Worm (Caenorhabditis elegans) whole organism, L1 larva: Measurements from ENCODE around the gene lact-5.

Experiments used
- C04F5.9 ChIP-seq: sonication (generic microtip); optimal IDR thresholded peaks from 2 replicates; lab custom pipeline; 2016; ENCODE audit warnings: missing genetic modification characterization, missing compliant biosample characterization
- C34B4.2 ChIP-seq: sonication (generic microtip); optimal IDR thresholded peaks from 2 replicates; lab custom pipeline; 2017; ENCODE audit warnings: mild to moderate bottlenecking, missing genetic modification characterization, missing compliant biosample characterization
- aly-2 ChIP-seq: fragments of 150-350 bp; optimal IDR thresholded peaks from 2 replicates; lab custom pipeline; 2014; ENCODE audit warnings: missing biosample characterization, missing genetic modification characterization
- blmp-1 ChIP-seq: fragments of 150-350 bp; optimal IDR thresholded peaks from 2 replicates; lab custom pipeline; 2014; ENCODE audit warnings: missing biosample characterization, missing genetic modification characterization
- ceh-63 ChIP-seq: fragments of 200-800 bp; sonication (Bioruptor generic); optimal IDR thresholded peaks from 2 replicates; lab custom pipeline; 2018; ENCODE audit warnings: mild to moderate bottlenecking, missing genetic modification characterization, missing compliant biosample characterization
- ceh-82 ChIP-seq, 3 experiments: fragments of 150-350 bp in 1 of 3; sonication (generic microtip) in 2 of 3; optimal IDR thresholded peaks; 2 replicates each; lab custom pipeline; 2014 to 2017; ENCODE audit warnings: missing biosample characterization in 3 of 3, missing genetic modification characterization in 3 of 3
- dpl-1 ChIP-seq, 3 experiments: fragments of 150-350 bp in 2 of 3; sonication (generic microtip) in 1 of 3; optimal IDR thresholded peaks; 2 replicates each; lab custom pipeline; 2014 to 2017; ENCODE audit warnings: missing biosample characterization in 3 of 3, missing genetic modification characterization in 3 of 3, missing genetic modification reagents in 3 of 3
- dsc-1 ChIP-seq: sonication (generic microtip); optimal IDR thresholded peaks from 2 replicates; lab custom pipeline; 2016; ENCODE audit warnings: mild to moderate bottlenecking, missing genetic modification characterization, missing compliant biosample characterization
- efl-3 ChIP-seq: fragments of 200-800 bp; sonication (Bioruptor generic); optimal IDR thresholded peaks from 2 replicates; lab custom pipeline; 2018; ENCODE audit warnings: mild to moderate bottlenecking, missing genetic modification characterization, missing compliant biosample characterization
- egl-27 ChIP-seq, 2 experiments: fragments of 150-350 bp in 1 of 2; sonication (generic microtip); optimal IDR thresholded peaks; 3 replicates each; lab custom pipeline; 2017 to 2018; ENCODE audit warnings: missing biosample characterization in 2 of 2, missing genetic modification characterization in 2 of 2, missing genetic modification reagents in 2 of 2
- elt-2 ChIP-seq: sonication (generic microtip); optimal IDR thresholded peaks from 2 replicates; lab custom pipeline; 2016; ENCODE audit warnings: missing genetic modification characterization, mild to moderate bottlenecking, inconsistent platforms, missing compliant biosample characterization, missing genetic modification reagents
- elt-3 ChIP-seq, 6 experiments: fragments of 150-350 bp in 1 of 6; sonication (generic microtip); optimal IDR thresholded peaks; 2 replicates each; lab custom pipeline; 2017 to 2018; ENCODE audit warnings: missing biosample characterization in 6 of 6, missing genetic modification characterization in 6 of 6, inconsistent platforms in 1 of 6
- fkh-8 ChIP-seq: sonication (generic microtip); optimal IDR thresholded peaks from 2 replicates; lab custom pipeline; 2016; ENCODE audit warnings: mild to moderate bottlenecking, missing genetic modification characterization, missing compliant biosample characterization
- fos-1 ChIP-seq: fragments of 150-350 bp; optimal IDR thresholded peaks from 2 replicates; lab custom pipeline; 2014; ENCODE audit warnings: missing biosample characterization, missing genetic modification characterization
- grh-1 ChIP-seq: fragments of 200-800 bp; sonication (Bioruptor generic); IDR thresholded peaks from 2 replicates; pipeline ENCODE4 v1.3.6; 2022; ENCODE audit warnings: missing genetic modification reagents, missing genetic modification characterization, missing compliant biosample characterization
- hlh-17 ChIP-seq: fragments of 200-800 bp; sonication (Bioruptor generic); optimal IDR thresholded peaks from 2 replicates; lab custom pipeline; 2018; ENCODE audit warnings: missing genetic modification characterization, mild to moderate bottlenecking, missing compliant biosample characterization, moderate library complexity, borderline replicate concordance
- hpl-2 ChIP-seq: fragments of 150-350 bp; optimal IDR thresholded peaks from 2 replicates; lab custom pipeline; 2014; ENCODE audit warnings: missing biosample characterization, missing genetic modification reagents, missing genetic modification characterization
- isw-1 ChIP-seq: fragments of 200-800 bp; sonication (Bioruptor generic); IDR thresholded peaks from 2 replicates; pipeline ENCODE4 v1.3.6; 2022; ENCODE audit warnings: missing genetic modification characterization, missing compliant biosample characterization
- jun-1 ChIP-seq: fragments of 150-350 bp; optimal IDR thresholded peaks from 2 replicates; lab custom pipeline; 2014; ENCODE audit warnings: missing biosample characterization, missing genetic modification reagents, missing genetic modification characterization
- lin-13 ChIP-seq: fragments of 150-350 bp; optimal IDR thresholded peaks from 2 replicates; lab custom pipeline; 2014; ENCODE audit warnings: missing biosample characterization, missing genetic modification reagents, missing genetic modification characterization
- lin-14 ChIP-seq: fragments of 200-800 bp; sonication (Bioruptor generic); optimal IDR thresholded peaks from 2 replicates; lab custom pipeline; 2018; ENCODE audit warnings: mild to moderate bottlenecking, missing genetic modification characterization, moderate library complexity, missing compliant biosample characterization
- lin-15B ChIP-seq: fragments of 150-350 bp; sonication (generic microtip); optimal IDR thresholded peaks from 3 replicates; lab custom pipeline; 2014; ENCODE audit warnings: missing biosample characterization, missing genetic modification characterization
- lin-35 ChIP-seq, 2 experiments: fragments of 150-350 bp; optimal IDR thresholded peaks; 2 replicates each; lab custom pipeline; 2014; ENCODE audit warnings: missing biosample characterization in 2 of 2, missing genetic modification characterization in 2 of 2, missing genetic modification reagents in 2 of 2
- lin-39 ChIP-seq: fragments of 150-350 bp; optimal IDR thresholded peaks from 2 replicates; lab custom pipeline; 2014; ENCODE audit warnings: missing biosample characterization, missing genetic modification reagents, missing genetic modification characterization
- lsy-2 ChIP-seq, 2 experiments: fragments of 150-350 bp; optimal IDR thresholded peaks; 2 replicates each; lab custom pipeline; 2014; ENCODE audit warnings: missing biosample characterization in 2 of 2, missing genetic modification characterization in 2 of 2
- mdl-1 ChIP-seq, 2 experiments: fragments of 150-350 bp; optimal IDR thresholded peaks; 2 replicates each; lab custom pipeline; 2014 to 2017; ENCODE audit warnings: missing biosample characterization in 2 of 2, missing genetic modification characterization in 2 of 2, inconsistent platforms in 1 of 2
- mep-1 ChIP-seq: fragments of 150-350 bp; optimal IDR thresholded peaks from 2 replicates; lab custom pipeline; 2014; ENCODE audit warnings: missing biosample characterization, missing genetic modification characterization
- nhr-11 ChIP-seq: fragments of 150-350 bp; optimal IDR thresholded peaks from 2 replicates; lab custom pipeline; 2014; ENCODE audit warnings: missing biosample characterization, missing genetic modification characterization
- nhr-20 ChIP-seq: sonication (generic microtip); optimal IDR thresholded peaks from 2 replicates; lab custom pipeline; 2016; ENCODE audit warnings: mild to moderate bottlenecking, missing genetic modification characterization, missing compliant biosample characterization
- nhr-237 ChIP-seq: fragments of 150-350 bp; optimal IDR thresholded peaks from 2 replicates; lab custom pipeline; 2014; ENCODE audit warnings: missing biosample characterization, missing genetic modification characterization
- nhr-28 ChIP-seq: fragments of 150-350 bp; optimal IDR thresholded peaks from 2 replicates; lab custom pipeline; 2014; ENCODE audit warnings: missing biosample characterization, missing genetic modification characterization
- nhr-47 ChIP-seq: sonication (generic microtip); optimal IDR thresholded peaks from 2 replicates; lab custom pipeline; 2016; ENCODE audit warnings: mild to moderate bottlenecking, missing genetic modification characterization, moderate library complexity, missing compliant biosample characterization
- nhr-76 ChIP-seq: sonication (generic microtip); optimal IDR thresholded peaks from 2 replicates; lab custom pipeline; 2017; ENCODE audit warnings: missing biosample characterization, missing genetic modification characterization
- nhr-85 ChIP-seq: sonication (generic microtip); peaks from one replicate; lab custom pipeline; 2016; ENCODE audit warnings: missing genetic modification characterization, inconsistent platforms, missing compliant biosample characterization
- pax-3 ChIP-seq: fragments of 200-800 bp; sonication (Bioruptor generic); optimal IDR thresholded peaks from 2 replicates; lab custom pipeline; 2018; ENCODE audit warnings: mild to moderate bottlenecking, missing genetic modification characterization, moderate library complexity, missing compliant biosample characterization
- pqm-1 ChIP-seq: sonication (generic microtip); optimal IDR thresholded peaks from 3 replicates; lab custom pipeline; 2017; ENCODE audit warnings: missing biosample characterization, missing genetic modification characterization
- rnt-1 ChIP-seq: sonication (generic microtip); optimal IDR thresholded peaks from 2 replicates; lab custom pipeline; 2016; ENCODE audit warnings: mild to moderate bottlenecking, missing genetic modification characterization, moderate library complexity, missing compliant biosample characterization
- skn-1 ChIP-seq: fragments of 150-350 bp; optimal IDR thresholded peaks from 2 replicates; lab custom pipeline; 2014; ENCODE audit warnings: missing biosample characterization, missing genetic modification characterization
- snpc-4 ChIP-seq: fragments of 150-350 bp; optimal IDR thresholded peaks from 2 replicates; lab custom pipeline; 2014; ENCODE audit warnings: missing biosample characterization, missing genetic modification characterization
- sox-4 ChIP-seq: sonication (generic microtip); optimal IDR thresholded peaks from 2 replicates; lab custom pipeline; 2016; ENCODE audit warnings: missing genetic modification characterization, missing compliant biosample characterization
- sptf-1 ChIP-seq: fragments of 150-350 bp; optimal IDR thresholded peaks from 2 replicates; lab custom pipeline; 2014; ENCODE audit warnings: missing biosample characterization, missing genetic modification characterization
- sup-37 ChIP-seq: fragments of 200-800 bp; sonication (Bioruptor generic); optimal IDR thresholded peaks from 2 replicates; lab custom pipeline; 2018; ENCODE audit warnings: mild to moderate bottlenecking, missing genetic modification characterization, missing compliant biosample characterization
- swsn-7 ChIP-seq: sonication (generic microtip); optimal IDR thresholded peaks from 2 replicates; lab custom pipeline; 2016; ENCODE audit warnings: missing genetic modification characterization, missing compliant biosample characterization
- unc-130 ChIP-seq: fragments of 150-350 bp; optimal IDR thresholded peaks from 2 replicates; lab custom pipeline; 2017; ENCODE audit warnings: missing biosample characterization, missing genetic modification characterization, inconsistent platforms
- unc-30 ChIP-seq: sonication (generic microtip); optimal IDR thresholded peaks from 2 replicates; lab custom pipeline; 2017; ENCODE audit warnings: missing biosample characterization, missing genetic modification characterization
- unc-62 ChIP-seq: fragments of 150-350 bp; optimal IDR thresholded peaks from 2 replicates; lab custom pipeline; 2014; ENCODE audit warnings: missing biosample characterization, missing genetic modification reagents, missing genetic modification characterization
- unc-86 ChIP-seq: sonication (generic microtip); optimal IDR thresholded peaks from 2 replicates; lab custom pipeline; 2016; ENCODE audit warnings: missing genetic modification characterization, missing compliant biosample characterization
- vab-15 ChIP-seq: sonication (generic microtip); optimal IDR thresholded peaks from 2 replicates; lab custom pipeline; 2017; ENCODE audit warnings: missing genotype, mild to moderate bottlenecking, missing genetic modification characterization, missing compliant biosample characterization
- xbp-1 ChIP-seq: sonication (generic microtip); optimal IDR thresholded peaks from 2 replicates; lab custom pipeline; 2016; ENCODE audit warnings: missing genetic modification characterization, missing compliant biosample characterization

lact-5 gene

ce11 chrII:4772441-4772840 lies 49.1 kb downstream of the lact-5 start:
- TF ChIP-seq dsc-1: no peak
- no peak for TF ChIP-seq dpl-1 (GFP tag; optimal IDR thresholded peaks at IDR 0.05; lab: Kevin White, UChicago)
- TF ChIP-seq ceh-82 (tag; optimal IDR thresholded peaks at IDR 0.05; lab: Kevin White, UChicago): no peak
- no peak for TF ChIP-seq C34B4.2 (tag; lab: Kevin White, UChicago)
- TF ChIP-seq lsy-2 (tag; optimal IDR thresholded peaks at IDR 0.05; lab: Kevin White, UChicago): no peak
- TF ChIP-seq lin-15B: no peak
- peak; percentile 62 for TF ChIP-seq lin-14 (GFP tag; lab: Kevin White, UChicago)
- no peak for TF ChIP-seq snpc-4 (tag; lab: Kevin White, UChicago)
- TF ChIP-seq unc-86 (tag; lab: Kevin White, UChicago): no peak
- TF ChIP-seq nhr-28: no peak
- no peak for TF ChIP-seq xbp-1
- TF ChIP-seq blmp-1 (tag; lab: Kevin White, UChicago): peak; percentile 86
- no peak for TF ChIP-seq C04F5.9
- peak in 4 of 6 experiments; percentile 32 to 92 (median 80) for TF ChIP-seq elt-3 (tag; optimal IDR thresholded peaks at IDR 0.05; lab: Kevin White, UChicago)
- peak; percentile 88 for TF ChIP-seq nhr-85 (tag; lab: Kevin White, UChicago)
- TF ChIP-seq skn-1 (tag; lab: Kevin White, UChicago): no peak
- TF ChIP-seq sup-37: no peak
- TF ChIP-seq efl-3: no peak
- TF ChIP-seq egl-27 (tag; optimal IDR thresholded peaks at IDR 0.05; lab: Kevin White, UChicago): no peak
- peak; percentile 53 for TF ChIP-seq grh-1 (GFP tag; lab: Robert Waterston, UW)
- TF ChIP-seq aly-2 (tag; lab: Kevin White, UChicago): no peak
- TF ChIP-seq fkh-8 (tag; lab: Kevin White, UChicago): no peak
- TF ChIP-seq nhr-47: no peak
- no peak for TF ChIP-seq rnt-1 (tag; lab: Kevin White, UChicago)
- TF ChIP-seq nhr-76 (tag; lab: Kevin White, UChicago): no peak
- TF ChIP-seq vab-15 (tag; lab: Kevin White, UChicago): no peak
- peak; percentile 17 for TF ChIP-seq nhr-20 (tag; lab: Kevin White, UChicago)

DNA sequence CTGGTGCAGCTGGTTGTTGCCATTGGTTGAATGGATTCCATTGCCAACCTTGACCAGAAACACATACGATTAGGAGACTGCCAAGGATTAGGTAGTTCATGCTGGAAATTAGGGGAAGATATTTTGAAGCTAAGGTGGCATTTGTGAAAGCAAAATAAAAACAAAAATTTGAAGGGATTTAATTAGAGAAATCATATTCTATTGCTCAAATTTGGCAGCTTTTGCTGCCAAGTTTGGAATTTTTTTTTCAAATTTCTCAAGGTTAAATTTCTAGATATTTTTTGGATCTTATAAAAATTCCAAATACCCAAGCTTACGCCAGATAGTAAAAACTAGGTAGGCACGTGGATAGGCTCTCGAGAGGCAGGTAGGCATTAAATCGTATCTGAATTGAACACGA lies 50.3 kb downstream of the lact-5 start, which contains the start of gene F26G1.5:
Gene F26G1.5 (minus strand): TSS at position 101 of the 400 bp plus-strand sequence.
- TF ChIP-seq xbp-1 (no peak), grh-1 (GFP tag; lab: Robert Waterston, UW) (no peak), skn-1 (tag; lab: Kevin White, UChicago) (no peak), mdl-1 (tag; optimal IDR thresholded peaks at IDR 0.05; lab: Kevin White, UChicago) (no peak), sup-37 (no peak), fos-1 (tag; lab: Kevin White, UChicago) (no peak), elt-2 (tag; lab: Kevin White, UChicago) (no peak), lin-39 (no peak), swsn-7 (tag; lab: Kevin White, UChicago) (no peak), egl-27 (tag; optimal IDR thresholded peaks at IDR 0.05; lab: Kevin White, UChicago) (no peak), lin-13 (no peak)

- TF ChIP-seq lin-14 (GFP tag; lab: Kevin White, UChicago): peak; percentile 43
- peak; percentile 99 for TF ChIP-seq elt-2 (tag; lab: Kevin White, UChicago)
- peak in 1 of 2 experiments; percentile 26 for TF ChIP-seq lin-35 (GFP tag; optimal IDR thresholded peaks at IDR 0.05; lab: Kevin White, UChicago)
- TF ChIP-seq nhr-11: no peak
- peak; percentile 82 for TF ChIP-seq pqm-1 (tag; lab: Kevin White, UChicago)
Measured at ce11 chrII:4769886-4770285, 51.7 kb downstream of the lact-5 start.

DNA sequence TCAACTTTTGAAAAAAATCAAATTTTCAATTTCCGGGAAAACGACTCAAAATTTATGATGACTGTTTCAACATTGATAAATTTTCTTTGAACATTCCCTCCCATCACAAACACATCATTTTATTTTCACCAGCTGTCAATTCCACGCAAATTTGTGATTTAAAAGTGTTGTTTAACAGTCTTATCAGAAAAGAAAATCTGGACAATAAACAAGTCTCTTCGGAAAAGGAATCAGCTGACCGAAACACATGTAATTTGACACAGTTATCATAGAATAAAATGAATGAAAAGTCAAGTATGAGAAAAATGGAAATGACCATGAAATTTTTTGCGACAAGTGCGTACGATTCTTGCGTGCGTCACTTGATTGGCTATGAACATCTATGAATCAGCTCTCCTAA lies 52.4 kb downstream of the lact-5 start:
- no peak for TF ChIP-seq unc-30 (tag; lab: Kevin White, UChicago)
- TF ChIP-seq C04F5.9: no peak
- TF ChIP-seq unc-62 (GFP tag; lab: Kevin White, UChicago): no peak
- no peak for TF ChIP-seq isw-1 (GFP tag; lab: Robert Waterston, UW)
- TF ChIP-seq C34B4.2 (tag; lab: Kevin White, UChicago): no peak
- no peak for TF ChIP-seq lin-15B
- no peak for TF ChIP-seq hpl-2
- no peak for TF ChIP-seq ceh-63
- TF ChIP-seq nhr-237 (tag; lab: Kevin White, UChicago): no peak
- no peak for TF ChIP-seq pax-3
- TF ChIP-seq jun-1 (tag; lab: Kevin White, UChicago): no peak
- TF ChIP-seq nhr-11: no peak
- TF ChIP-seq unc-130 (tag; lab: Kevin White, UChicago): no peak
- no peak for TF ChIP-seq sptf-1 (tag; lab: Kevin White, UChicago)
- no peak for TF ChIP-seq mep-1 (tag; lab: Kevin White, UChicago)
- no peak for TF ChIP-seq lin-39
- no peak for TF ChIP-seq hlh-17 (GFP tag; lab: Kevin White, UChicago)
- no peak for TF ChIP-seq sox-4 (tag; lab: Kevin White, UChicago)
